Worm (Caenorhabditis elegans) whole organism, L4/young adult: Measurements from ENCODE around the gene C53C11.4.
"Not testable (repeated sequence)": the region's sequence is repeated elsewhere in the genome, so short reads cannot be mapped to it uniquely, and the experiment has no call there.

Source experiments
- W03F9.2 ChIP-seq: fragments of 150-350 bp; optimal IDR thresholded peaks from 2 replicates; lab custom pipeline; 2014; ENCODE audit warnings: missing biosample characterization, missing genetic modification characterization
- dao-5 ChIP-seq: sonication (generic microtip); optimal IDR thresholded peaks from 2 replicates; lab custom pipeline; 2016; ENCODE audit warnings: missing genotype, missing genetic modification characterization, moderate library complexity, missing compliant biosample characterization
- him-1 ChIP-seq: sonication (generic microtip); optimal IDR thresholded peaks from 2 replicates; lab custom pipeline; 2016; ENCODE audit warnings: missing genotype, missing genetic modification reagents, missing genetic modification characterization, missing compliant biosample characterization

ce11 chrX:17310730-17311312 lies at the start of gene C53C11.4:
- TF ChIP-seq W03F9.2 (tag; lab: Kevin White, UChicago); him-1 (tag; lab: Kevin White, UChicago); dao-5: not testable (repeated sequence)
